Fruit fly (Drosophila melanogaster): Measurements from ENCODE around the gene apn.

The apn gene

DNA sequence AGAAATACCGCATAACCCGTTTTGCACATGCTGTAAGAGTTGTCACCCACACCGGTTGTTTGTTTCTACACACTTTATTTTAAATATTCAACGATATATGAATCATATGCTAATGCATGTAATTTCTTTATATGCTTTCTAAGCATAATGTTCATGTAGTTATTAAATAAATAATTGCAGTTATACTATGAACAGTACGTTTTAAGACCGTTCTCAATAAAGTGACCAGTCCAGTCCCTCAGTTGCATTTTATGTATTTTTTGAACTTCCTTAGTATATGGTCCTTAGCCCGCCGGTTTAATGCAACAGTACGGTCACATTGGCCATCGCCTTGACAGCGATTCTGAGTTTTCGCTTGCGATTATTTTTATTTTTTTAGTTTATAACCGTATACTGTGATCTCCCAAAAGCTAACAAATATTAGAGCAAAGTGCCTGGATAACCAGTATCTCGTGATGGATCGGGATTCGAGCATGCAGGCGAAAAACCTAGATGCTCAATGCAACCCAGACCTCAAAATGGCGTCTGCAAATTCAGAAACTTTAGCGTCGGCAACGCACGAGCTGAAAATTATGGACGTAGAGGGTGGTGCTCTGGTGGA, 24.5 kb downstream of the apn start, which contains the start of gene Ravus (continued):
- TF ChIP-seq sv (GFP tag; optimal IDR thresholded peaks at IDR 0.05) (peak; percentile 46), lola (GFP tag; optimal IDR thresholded peaks at IDR 0.05) (no peak), Hr83 (GFP tag; optimal IDR thresholded peaks at IDR 0.05; ENCODE audit: poor library complexity, severe bottlenecking) (no peak), HLH106 (tag; optimal IDR thresholded peaks at IDR 0.05) (peak; percentile 75), woc (GFP tag; optimal IDR thresholded peaks at IDR 0.05) (no peak), CG32264 (GFP tag; optimal IDR thresholded peaks at IDR 0.05) (no peak)

- TF ChIP-seq dl (GFP tag; optimal IDR thresholded peaks at IDR 0.05; ENCODE audit: insufficient read depth in 1 of 2, partially characterized antibody in 2 of 2) (no peak), pan (optimal IDR thresholded peaks at IDR 0.05) (no peak), tai (GFP tag; optimal IDR thresholded peaks at IDR 0.05) (no peak), usp (GFP tag; optimal IDR thresholded peaks at IDR 0.05) (no peak), rgr (GFP tag; optimal IDR thresholded peaks at IDR 0.05) (no peak), N (GFP tag; optimal IDR thresholded peaks at IDR 0.05) (no peak), h (GFP tag; optimal IDR thresholded peaks at IDR 0.05) (no peak), Jra (GFP tag; optimal IDR thresholded peaks at IDR 0.05) (no peak), Rel (GFP tag; optimal IDR thresholded peaks at IDR 0.05) (no peak), Rel (tag; optimal IDR thresholded peaks at IDR 0.05) (no peak), OdsH (GFP tag; optimal IDR thresholded peaks at IDR 0.05) (no peak), foxo (GFP tag; optimal IDR thresholded peaks at IDR 0.05) (no peak)
Measured at dm6 chr3R:13261706-13262105, 26.9 kb downstream of the apn start.

DNA sequence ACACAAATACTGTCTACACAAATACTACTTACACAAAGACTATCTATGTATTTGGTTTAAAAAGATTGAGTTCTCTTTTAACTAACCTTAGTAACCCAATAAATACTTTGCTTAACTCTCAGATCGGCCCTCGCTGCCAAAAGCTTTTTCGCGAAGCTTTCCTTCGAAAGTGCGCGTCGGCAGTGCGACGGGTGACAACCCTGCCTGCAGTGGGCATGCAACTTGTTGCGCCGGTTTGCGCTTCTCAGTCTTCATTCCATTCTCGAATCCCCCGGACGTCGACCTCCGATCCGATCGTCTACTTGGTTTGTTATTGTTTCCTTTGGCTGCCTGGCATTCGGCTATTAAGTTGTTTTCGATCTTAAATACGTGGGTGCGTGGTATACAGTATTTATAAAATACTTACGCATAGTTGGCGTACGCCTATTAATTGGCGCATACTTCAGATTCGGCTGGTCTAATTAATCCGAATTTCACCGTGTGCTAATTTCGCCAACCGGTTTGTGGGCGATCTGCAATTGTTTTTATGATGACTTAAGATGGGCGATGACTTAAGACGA, 28.4 kb downstream of the apn start, which contains the start of gene CG11686:
TSS of gene CG11686 (plus strand) at position 243 of the 560 bp plus-strand sequence.
- no peak for TF ChIP-seq dsf (GFP tag; optimal IDR thresholded peaks at IDR 0.05; ENCODE audit: borderline replicate concordance)
- TF ChIP-seq Rel (GFP tag; optimal IDR thresholded peaks at IDR 0.05): no peak
- TF ChIP-seq Rel (tag; optimal IDR thresholded peaks at IDR 0.05): peak; percentile 58
- peak in 1 of 2 experiments; percentile 14 for TF ChIP-seq foxo (GFP tag; optimal IDR thresholded peaks at IDR 0.05)
- TF ChIP-seq fru (GFP tag; optimal IDR thresholded peaks at IDR 0.05): peak; percentile 6
- peak; percentile 28 for TF ChIP-seq HLH106 (tag; optimal IDR thresholded peaks at IDR 0.05)
- TF ChIP-seq h (GFP tag; optimal IDR thresholded peaks at IDR 0.05): peak; percentile 39
- peak; percentile 55 for TF ChIP-seq Hr83 (GFP tag; optimal IDR thresholded peaks at IDR 0.05; ENCODE audit: poor library complexity, severe bottlenecking)
- TF ChIP-seq brk (GFP tag; optimal IDR thresholded peaks at IDR 0.05): no peak
- no peak for TF ChIP-seq psq (GFP tag; optimal IDR thresholded peaks at IDR 0.05)
- TF ChIP-seq Dif (GFP tag; optimal IDR thresholded peaks at IDR 0.05; ENCODE audit: partially characterized antibody): peak; percentile 65
- no peak for TF ChIP-seq Sp1 (GFP tag; optimal IDR thresholded peaks at IDR 0.05)
- TF ChIP-seq rgr (GFP tag; optimal IDR thresholded peaks at IDR 0.05): peak; percentile 53
- peak; percentile 77 for TF ChIP-seq woc (GFP tag; optimal IDR thresholded peaks at IDR 0.05)
- no peak for TF ChIP-seq tai (GFP tag; optimal IDR thresholded peaks at IDR 0.05)
- no peak for TF ChIP-seq ey (GFP tag; optimal IDR thresholded peaks at IDR 0.05)

DNA sequence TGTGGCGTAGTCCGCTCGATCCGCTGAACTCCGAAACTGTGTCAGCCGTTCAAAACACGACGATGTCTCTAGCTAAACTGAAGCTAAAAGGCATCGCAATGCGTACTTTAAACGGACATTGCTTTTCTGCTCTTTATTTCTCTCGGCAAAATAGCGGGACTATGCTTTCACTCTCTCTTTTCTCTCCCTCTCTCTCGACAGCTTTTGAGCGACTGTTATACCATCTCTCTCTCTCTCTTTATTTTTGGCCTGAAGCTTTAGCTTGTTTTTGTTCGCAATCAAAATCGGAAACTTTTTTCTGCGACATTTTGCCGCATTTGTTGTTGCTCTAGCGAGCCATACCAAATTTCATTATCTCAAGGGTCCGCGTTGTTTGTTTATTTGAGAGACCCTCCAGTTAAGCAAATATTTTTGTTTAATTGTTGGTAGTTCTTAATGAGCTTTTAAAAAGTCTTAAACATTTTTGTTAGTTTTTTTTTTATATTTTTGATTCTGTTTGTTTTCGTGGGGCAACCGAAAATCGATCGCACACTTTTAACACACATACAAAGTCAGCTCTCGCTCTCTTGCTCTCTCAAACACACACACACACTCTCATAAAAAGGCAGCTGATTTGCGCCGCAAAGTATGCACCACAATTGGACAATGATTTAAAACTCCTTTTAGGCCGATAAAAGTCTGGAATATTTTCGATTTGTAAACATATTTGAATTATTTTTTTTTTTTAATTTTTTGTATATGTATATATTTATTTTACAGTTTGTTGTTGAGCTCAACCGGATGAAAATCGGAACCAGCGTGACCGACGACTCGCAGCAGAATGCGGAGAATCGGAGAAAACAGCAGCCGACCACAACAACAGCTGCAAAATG, 29.7 kb downstream of the apn start, which contains the start of gene Ace:
TSS of gene Ace (minus strand) at position 822 of the 872 bp plus-strand sequence.
- TF ChIP-seq N (GFP tag; optimal IDR thresholded peaks at IDR 0.05) (peak; percentile 36), sv (GFP tag; optimal IDR thresholded peaks at IDR 0.05) (no peak), h (GFP tag; optimal IDR thresholded peaks at IDR 0.05) (no peak), dl (GFP tag; optimal IDR thresholded peaks at IDR 0.05; ENCODE audit: insufficient read depth in 1 of 2, partially characterized antibody in 2 of 2) (peak; percentile 43 to 46), Dif (GFP tag; optimal IDR thresholded peaks at IDR 0.05; ENCODE audit: partially characterized antibody) (peak; percentile 78)

dm6 chr3R:13257110-13257509, 31.5 kb downstream of the apn start:
- no peak for TF ChIP-seq Mio (GFP tag; optimal IDR thresholded peaks at IDR 0.05)
- TF ChIP-seq Sp1 (GFP tag; optimal IDR thresholded peaks at IDR 0.05): no peak
- no peak for TF ChIP-seq tai (GFP tag; optimal IDR thresholded peaks at IDR 0.05)
- no peak for TF ChIP-seq Dif (GFP tag; optimal IDR thresholded peaks at IDR 0.05; ENCODE audit: partially characterized antibody)
- TF ChIP-seq brk (GFP tag; optimal IDR thresholded peaks at IDR 0.05): no peak
- TF ChIP-seq foxo (GFP tag; optimal IDR thresholded peaks at IDR 0.05): no peak
- TF ChIP-seq Hnf4 (GFP tag; optimal IDR thresholded peaks at IDR 0.05): no peak
- TF ChIP-seq Dfd (GFP tag; optimal IDR thresholded peaks at IDR 0.05): no peak
- TF ChIP-seq h (GFP tag; optimal IDR thresholded peaks at IDR 0.05): no peak
- TF ChIP-seq sage (GFP tag; optimal IDR thresholded peaks at IDR 0.05): no peak
- TF ChIP-seq Hr78 (GFP tag; optimal IDR thresholded peaks at IDR 0.05): no peak
- no peak for TF ChIP-seq fru (GFP tag; optimal IDR thresholded peaks at IDR 0.05)
- no peak for TF ChIP-seq OdsH (GFP tag; optimal IDR thresholded peaks at IDR 0.05)
- TF ChIP-seq dsf (GFP tag; optimal IDR thresholded peaks at IDR 0.05; ENCODE audit: borderline replicate concordance): no peak
- no peak for TF ChIP-seq Myc (optimal IDR thresholded peaks at IDR 0.05)
